Worm (Caenorhabditis elegans): ENCODE results near the gene idpb-3.

DNA sequence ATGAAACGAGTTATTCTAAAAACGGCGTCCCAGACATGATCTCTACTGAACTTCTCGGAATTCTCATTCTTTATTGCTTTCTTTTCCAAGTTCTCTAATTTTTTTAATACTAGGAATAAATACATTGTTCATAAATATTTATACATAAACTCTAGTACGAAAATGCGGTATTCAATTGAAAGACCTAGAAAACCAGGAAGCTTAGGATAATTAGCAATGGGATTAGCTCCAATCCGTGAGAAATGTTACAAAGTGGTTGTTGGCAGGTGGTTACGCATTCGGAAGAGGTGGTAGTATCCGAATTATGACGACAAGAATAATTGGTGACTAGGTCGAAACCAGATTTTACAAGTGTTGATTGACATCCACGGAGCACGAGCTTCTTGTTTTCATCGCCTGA lies 34.6 kb downstream of the idpb-3 start:
- TF ChIP-seq mes-2 (tag; optimal IDR thresholded peaks at IDR 0.05; ENCODE audit: poor library complexity, severe bottlenecking), result no peak
- TF ChIP-seq vab-7 (GFP tag; IDR thresholded peaks at IDR 0.05), result no peak
- TF ChIP-seq unc-62 (GFP tag; optimal IDR thresholded peaks at IDR 0.05 in 1 of 2), result no peak
- TF ChIP-seq unc-62 (tag; optimal IDR thresholded peaks at IDR 0.05), result no peak
- TF ChIP-seq nhr-77 (tag; optimal IDR thresholded peaks at IDR 0.05), result no peak
- TF ChIP-seq ZK546.5 (tag; optimal IDR thresholded peaks at IDR 0.05), result no peak
- no peak for TF ChIP-seq tag-97 (GFP tag; IDR thresholded peaks at IDR 0.05)

All from whole organism, L4 larva.